Worm (Caenorhabditis elegans) whole organism, midembryonic: ENCODE measurements around the gene ets-4.

ENCODE experiments used
- T22C8.4 ChIP-seq: fragments of 200-800 bp; sonication (Bioruptor generic); IDR thresholded peaks from 2 replicates; pipeline ENCODE4 v1.3.6; 2022; ENCODE audit warnings: missing genetic modification characterization, missing compliant biosample characterization
- cog-1 ChIP-seq: sonication (generic microtip); optimal IDR thresholded peaks from 2 replicates; lab custom pipeline; 2016; ENCODE audit warnings: missing genetic modification characterization, missing compliant biosample characterization
- flt-1 ChIP-seq: fragments of 200-800 bp; sonication (Bioruptor generic); IDR thresholded peaks from 2 replicates; pipeline ENCODE4 v1.3.6; 2022; ENCODE audit warnings: missing genetic modification characterization, missing compliant biosample characterization
- klf-2 ChIP-seq: fragments of 200-800 bp; sonication (Bioruptor generic); conservative IDR thresholded peaks from 2 replicates; pipeline ENCODE4 v1.3.6; 2022; ENCODE audit warnings: missing genetic modification reagents, missing genetic modification characterization, missing compliant biosample characterization
- med-1 ChIP-seq: sonication (generic microtip); optimal IDR thresholded peaks from 2 replicates; lab custom pipeline; 2017; ENCODE audit warnings: missing genetic modification characterization, mild to moderate bottlenecking, missing compliant biosample characterization, antibody characterized with exemption, missing genetic modification reagents; ENCODE audit not compliant: insufficient read depth
- ref-1 ChIP-seq: fragments of 200-800 bp; sonication (Bioruptor generic); conservative IDR thresholded peaks from 2 replicates; pipeline ENCODE4 v1.3.6; 2022; ENCODE audit warnings: missing genetic modification reagents, missing genetic modification characterization, missing compliant biosample characterization
- tab-1 ChIP-seq: fragments of 200-800 bp; sonication (Bioruptor generic); IDR thresholded peaks from 2 replicates; pipeline ENCODE4 v1.3.6; 2022; ENCODE audit warnings: missing genetic modification characterization, missing compliant biosample characterization
- ztf-23 ChIP-seq: fragments of 200-800 bp; sonication (Bioruptor generic); IDR thresholded peaks from 2 replicates; pipeline ENCODE4 v1.3.6; 2022; ENCODE audit warnings: missing genetic modification reagents, missing genetic modification characterization, missing compliant biosample characterization
- ztf-29 ChIP-seq: fragments of 200-800 bp; sonication (Bioruptor generic); IDR thresholded peaks from 2 replicates; pipeline ENCODE4 v1.3.6; 2022; ENCODE audit warnings: missing genetic modification reagents, missing genetic modification characterization, missing compliant biosample characterization

Gene ets-4

ce11 chrX:6518537-6518936 is at the start of gene ets-4:
TSS of gene ets-4 (plus strand) at chrX:6518883.
- no peak for TF ChIP-seq ref-1 (GFP tag; lab: Robert Waterston, UW)
- no peak for TF ChIP-seq ztf-29 (GFP tag; lab: Robert Waterston, UW)

DNA sequence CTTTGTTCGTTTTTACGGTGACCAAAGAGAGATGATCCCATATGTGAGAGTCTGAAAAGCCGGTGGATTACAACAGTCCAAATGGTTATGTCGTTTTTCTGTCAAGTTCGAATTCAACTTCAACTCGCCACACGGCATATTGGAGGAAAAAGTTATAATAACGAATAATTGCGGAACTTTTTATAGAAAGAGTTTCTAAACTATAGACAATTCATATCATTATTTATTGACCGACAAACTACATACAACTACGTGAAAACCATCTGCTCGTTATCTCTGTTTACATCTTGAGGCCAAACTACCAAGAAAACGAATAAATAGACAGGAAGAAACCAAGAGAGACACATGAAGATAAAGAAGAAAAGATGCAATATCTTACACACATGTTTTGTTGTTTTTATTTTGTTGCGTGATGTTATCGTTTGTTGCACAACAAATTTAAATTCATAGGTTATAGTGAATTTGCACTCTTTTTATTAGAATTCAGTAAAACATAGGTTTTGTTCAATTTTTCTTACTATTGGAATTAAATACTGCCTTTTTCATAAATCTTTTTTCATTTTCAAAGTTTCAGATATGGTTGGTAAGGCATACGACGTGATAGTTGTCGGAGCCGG is 44.9 kb upstream of the ets-4 start, which contains the start of the genes C15B12.4 and C15B12.8:
TSS of gene C15B12.4 (minus strand) at position 51 of the 617 bp plus-strand sequence.
TSS of gene C15B12.8 (plus strand) at position 567 of the 617 bp plus-strand sequence.
- no peak for TF ChIP-seq cog-1
- TF ChIP-seq ref-1 (GFP tag; lab: Robert Waterston, UW), result no peak
- TF ChIP-seq ztf-29 (GFP tag; lab: Robert Waterston, UW), result no peak
- no peak for TF ChIP-seq klf-2
- TF ChIP-seq ztf-23 (GFP tag; lab: Robert Waterston, UW), result no peak
- no peak for TF ChIP-seq T22C8.4
- no peak for TF ChIP-seq flt-1 (GFP tag; lab: Robert Waterston, UW)
- TF ChIP-seq tab-1 (GFP tag; lab: Robert Waterston, UW), result no peak
- TF ChIP-seq med-1, result no peak

ce11 chrX:6476540-6476939 is 42.1 kb upstream of the ets-4 start, which contains the start of gene C15B12.1:
TSS of gene C15B12.1 (plus strand) at chrX:6476810.
- TF ChIP-seq flt-1 (GFP tag; lab: Robert Waterston, UW) (no peak), med-1 (no peak), klf-2 (no peak), ztf-23 (GFP tag; lab: Robert Waterston, UW) (no peak), ref-1 (GFP tag; lab: Robert Waterston, UW) (no peak), ztf-29 (GFP tag; lab: Robert Waterston, UW) (no peak)

DNA sequence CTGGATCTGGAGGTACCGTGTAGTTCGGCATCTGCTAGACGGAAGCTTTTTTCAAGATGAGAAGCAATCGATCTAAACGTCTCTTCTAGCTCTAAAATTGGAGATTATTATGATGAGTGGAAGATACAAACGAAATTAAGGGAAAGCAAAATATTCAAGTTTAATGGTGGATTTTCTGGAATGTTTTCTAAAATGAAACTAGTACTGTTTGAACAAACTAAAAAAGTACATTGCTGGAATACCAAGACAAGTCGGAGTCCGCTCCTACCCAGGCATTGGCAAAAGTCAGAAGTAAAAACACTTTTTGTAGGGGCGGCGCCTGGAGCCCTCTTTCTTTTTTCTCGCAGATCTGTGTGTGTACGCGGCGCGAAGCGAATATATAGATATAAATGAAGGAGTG is 33.9 kb upstream of the ets-4 start, which contains the start of gene gar-1:
TSS of gene gar-1 (minus strand) at position 101 of the 400 bp plus-strand sequence.
- TF ChIP-seq cog-1 (no peak), ztf-23 (GFP tag; lab: Robert Waterston, UW) (no peak), ref-1 (GFP tag; lab: Robert Waterston, UW) (no peak), klf-2 (no peak), T22C8.4 (no peak), med-1 (no peak), flt-1 (GFP tag; lab: Robert Waterston, UW) (no peak), ztf-29 (GFP tag; lab: Robert Waterston, UW) (no peak), tab-1 (GFP tag; lab: Robert Waterston, UW) (no peak)

DNA sequence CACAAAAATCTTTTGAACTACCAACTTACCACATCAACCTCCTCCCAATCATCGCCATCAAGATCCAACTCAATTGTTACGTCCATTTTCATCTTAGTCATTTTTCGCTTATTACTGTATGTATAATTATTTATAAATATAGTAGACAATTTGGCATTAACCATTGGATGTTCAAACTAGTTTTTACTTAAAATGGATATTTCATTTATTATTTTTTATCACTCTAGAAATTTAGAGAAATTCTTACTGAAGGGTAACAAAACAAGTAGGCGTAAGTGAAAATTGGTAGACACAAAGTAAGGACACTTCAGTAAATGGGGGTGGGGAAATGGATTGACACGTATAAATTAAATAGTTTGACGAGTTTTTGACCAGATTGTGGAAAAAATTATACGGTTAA is 18.9 kb upstream of the ets-4 start, which contains the start of gene actl-1:
TSS of gene actl-1 (minus strand) at position 101 of the 400 bp plus-strand sequence.
- TF ChIP-seq flt-1 (GFP tag; lab: Robert Waterston, UW), result no peak
- TF ChIP-seq ztf-23 (GFP tag; lab: Robert Waterston, UW), result no peak
- TF ChIP-seq T22C8.4, result no peak
- no peak for TF ChIP-seq med-1
- TF ChIP-seq ref-1 (GFP tag; lab: Robert Waterston, UW), result no peak
- no peak for TF ChIP-seq ztf-29 (GFP tag; lab: Robert Waterston, UW)
- TF ChIP-seq klf-2, result no peak
- TF ChIP-seq cog-1, result no peak
- TF ChIP-seq tab-1 (GFP tag; lab: Robert Waterston, UW), result no peak

DNA sequence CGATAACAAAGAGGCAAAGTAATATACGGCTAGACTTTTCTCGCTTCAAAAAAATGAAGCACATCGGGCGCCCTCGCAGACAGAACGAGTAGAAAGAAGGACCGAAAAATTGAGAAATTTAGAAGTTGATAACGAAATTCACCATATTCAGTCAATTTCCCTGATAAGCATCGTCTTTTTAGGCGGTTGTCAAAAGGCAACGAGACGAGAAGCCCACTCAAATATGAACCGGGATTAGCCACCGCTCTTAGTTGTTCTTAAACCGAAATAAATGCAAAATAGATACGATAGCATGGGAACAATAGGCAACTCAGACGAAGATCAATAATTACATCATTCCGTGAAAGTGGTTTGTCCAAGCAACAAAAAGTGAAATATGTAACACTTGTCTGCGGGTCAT is 15.5 kb upstream of the ets-4 start:
- TF ChIP-seq ztf-29 (GFP tag; lab: Robert Waterston, UW) (no peak), klf-2 (no peak), cog-1 (no peak), med-1 (no peak), ztf-23 (GFP tag; lab: Robert Waterston, UW) (no peak), ref-1 (GFP tag; lab: Robert Waterston, UW) (no peak), flt-1 (GFP tag; lab: Robert Waterston, UW) (no peak), tab-1 (GFP tag; lab: Robert Waterston, UW) (no peak), T22C8.4 (no peak)

ce11 chrX:6505008-6505407 is 13.7 kb upstream of the ets-4 start, which contains the start of gene cdf-1:
TSS of gene cdf-1 (minus strand) at chrX:6505143.
- peak; percentile 32 for TF ChIP-seq cog-1
- peak; percentile 27; the same call in 1 of the 2 replicates for TF ChIP-seq ztf-23 (GFP tag; lab: Robert Waterston, UW)
- TF ChIP-seq T22C8.4, result no peak

- no peak for TF ChIP-seq flt-1 (GFP tag; lab: Robert Waterston, UW)
These were observed 13.0 kb upstream of the ets-4 start, which contains the start of gene glr-8 for ce11 chrX:6505662-6506061. TSS of gene glr-8 (plus strand) at chrX:6505980.

- TF ChIP-seq ztf-23 (GFP tag; lab: Robert Waterston, UW), result no peak
- TF ChIP-seq ref-1 (GFP tag; lab: Robert Waterston, UW), result no peak
- TF ChIP-seq med-1, result no peak
- TF ChIP-seq klf-2, result no peak
- no peak for TF ChIP-seq ztf-29 (GFP tag; lab: Robert Waterston, UW)
- TF ChIP-seq flt-1 (GFP tag; lab: Robert Waterston, UW), result no peak
- no peak for TF ChIP-seq T22C8.4
- no peak for TF ChIP-seq cog-1
- TF ChIP-seq tab-1 (GFP tag; lab: Robert Waterston, UW), result no peak
These were observed 10.9 kb upstream of the ets-4 start for ce11 chrX:6507734-6508133.

DNA sequence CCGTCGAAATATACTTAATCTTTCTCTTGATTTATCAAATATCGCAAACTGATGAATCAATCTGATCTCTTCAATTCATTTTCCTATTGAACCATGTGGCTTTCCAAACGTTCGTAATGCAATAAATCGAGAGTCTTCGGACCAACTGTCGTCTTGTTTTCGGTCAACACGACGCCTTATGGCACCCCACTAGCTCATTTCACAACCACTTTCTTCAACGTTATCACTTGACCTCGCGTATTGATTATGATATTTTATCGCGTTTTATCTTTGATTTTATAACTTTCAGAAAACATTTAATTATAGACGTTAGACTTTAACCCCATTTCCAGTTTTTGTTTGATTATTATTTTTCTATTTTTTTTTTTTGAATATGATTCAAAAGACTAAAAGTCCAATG is 8.9 kb upstream of the ets-4 start:
- TF ChIP-seq klf-2 (no peak), tab-1 (GFP tag; lab: Robert Waterston, UW) (no peak), ztf-29 (GFP tag; lab: Robert Waterston, UW) (no peak), flt-1 (GFP tag; lab: Robert Waterston, UW) (no peak), T22C8.4 (no peak), cog-1 (no peak), ztf-23 (GFP tag; lab: Robert Waterston, UW) (no peak), ref-1 (GFP tag; lab: Robert Waterston, UW) (no peak), med-1 (no peak)

ce11 chrX:6510627-6511026 is 8.1 kb upstream of the ets-4 start, which contains the start of gene ttr-36:
TSS of gene ttr-36 (plus strand) at chrX:6510927.
- TF ChIP-seq ztf-29 (GFP tag; lab: Robert Waterston, UW) (no peak), cog-1 (no peak), ref-1 (GFP tag; lab: Robert Waterston, UW) (no peak), flt-1 (GFP tag; lab: Robert Waterston, UW) (no peak), klf-2 (no peak), med-1 (no peak), tab-1 (GFP tag; lab: Robert Waterston, UW) (no peak), T22C8.4 (no peak), ztf-23 (GFP tag; lab: Robert Waterston, UW) (no peak)
